Fruit fly (Drosophila melanogaster): ENCODE data around the gene Rh5.

Rh5 gene

dm6 chr2L:12027435-12027834, 19.5 kb downstream of the Rh5 start, which contains the start of gene dmGlut:
Gene dmGlut, plus strand, starts transcription at chr2L:12027438.
- TF ChIP-seq CG34367 (tag; optimal IDR thresholded peaks at IDR 0.05) (no peak), Snoo (tag; optimal IDR thresholded peaks at IDR 0.05) (no peak), CG9948 (tag; optimal IDR thresholded peaks at IDR 0.05) (no peak), CG32121 (GFP tag; IDR thresholded peaks at IDR 0.05) (no peak), CG13204 (GFP tag; optimal IDR thresholded peaks at IDR 0.05) (no peak), CG8159 (tag; optimal IDR thresholded peaks at IDR 0.05) (no peak), gl (tag; optimal IDR thresholded peaks at IDR 0.05) (no peak), rn (GFP tag; IDR thresholded peaks at IDR 0.05) (no peak), Ets98B (GFP tag; IDR thresholded peaks at IDR 0.05) (no peak)

dm6 chr2L:12028102-12028501, 20.1 kb downstream of the Rh5 start:
- TF ChIP-seq EcR (GFP tag; optimal IDR thresholded peaks at IDR 0.05) (no peak), CG34367 (tag; optimal IDR thresholded peaks at IDR 0.05) (no peak), CG14655 (GFP tag; optimal IDR thresholded peaks at IDR 0.05) (no peak), CG9948 (tag; optimal IDR thresholded peaks at IDR 0.05) (no peak), CG8301 (tag; optimal IDR thresholded peaks at IDR 0.05) (no peak), rn (GFP tag; IDR thresholded peaks at IDR 0.05) (no peak), CG10348 (GFP tag; IDR thresholded peaks at IDR 0.05) (no peak), CG13204 (GFP tag; optimal IDR thresholded peaks at IDR 0.05) (no peak), Ets98B (GFP tag; IDR thresholded peaks at IDR 0.05) (no peak)

dm6 chr2L:12028808-12029207, 20.9 kb downstream of the Rh5 start:
- TF ChIP-seq CG13204 (GFP tag; optimal IDR thresholded peaks at IDR 0.05) (no peak), EcR (GFP tag; optimal IDR thresholded peaks at IDR 0.05) (peak; percentile 58)

dm6 chr2L:12029594-12030197, 21.7 kb downstream of the Rh5 start:
- TF ChIP-seq CG10348 (GFP tag; IDR thresholded peaks at IDR 0.05), result no peak
- no peak for TF ChIP-seq Pif1B (GFP tag; optimal IDR thresholded peaks at IDR 0.05)
- no peak for TF ChIP-seq rn (GFP tag; IDR thresholded peaks at IDR 0.05)
- TF ChIP-seq CG9948 (tag; optimal IDR thresholded peaks at IDR 0.05), result no peak
- TF ChIP-seq CG32121 (GFP tag; IDR thresholded peaks at IDR 0.05), result no peak
- no peak for TF ChIP-seq CG4496 (GFP tag; IDR thresholded peaks at IDR 0.05)
- TF ChIP-seq EcR (GFP tag; optimal IDR thresholded peaks at IDR 0.05), result no peak
- TF ChIP-seq CG13204 (GFP tag; optimal IDR thresholded peaks at IDR 0.05), result no peak
- TF ChIP-seq CG17806 (tag; optimal IDR thresholded peaks at IDR 0.05), result no peak

dm6 chr2L:12030552-12031131, 22.7 kb downstream of the Rh5 start:
- TF ChIP-seq Ets98B (GFP tag; IDR thresholded peaks at IDR 0.05) (no peak), CG14655 (GFP tag; optimal IDR thresholded peaks at IDR 0.05) (no peak), rn (GFP tag; IDR thresholded peaks at IDR 0.05) (no peak), CG12605 (GFP tag; IDR thresholded peaks at IDR 0.05) (no peak), CG4496 (GFP tag; IDR thresholded peaks at IDR 0.05) (no peak), D1 (tag; optimal IDR thresholded peaks at IDR 0.05) (no peak), Snoo (tag; optimal IDR thresholded peaks at IDR 0.05) (no peak), CG10348 (GFP tag; IDR thresholded peaks at IDR 0.05) (no peak), EcR (GFP tag; optimal IDR thresholded peaks at IDR 0.05) (no peak), CG8301 (tag; optimal IDR thresholded peaks at IDR 0.05) (no peak), CG13204 (GFP tag; optimal IDR thresholded peaks at IDR 0.05) (no peak), CG8159 (tag; optimal IDR thresholded peaks at IDR 0.05) (no peak), CG9948 (tag; optimal IDR thresholded peaks at IDR 0.05) (no peak), Pif1B (GFP tag; optimal IDR thresholded peaks at IDR 0.05) (no peak)

dm6 chr2L:12033890-12034289, 25.9 kb downstream of the Rh5 start, which contains the start of gene CG18788:
Gene CG18788, plus strand, starts transcription at chr2L:12034190.
- TF ChIP-seq Snoo (tag; optimal IDR thresholded peaks at IDR 0.05) (no peak), CG13204 (GFP tag; optimal IDR thresholded peaks at IDR 0.05) (no peak), CG17806 (tag; optimal IDR thresholded peaks at IDR 0.05) (no peak), CG4496 (GFP tag; IDR thresholded peaks at IDR 0.05) (no peak), CG9948 (tag; optimal IDR thresholded peaks at IDR 0.05) (no peak), gl (tag; optimal IDR thresholded peaks at IDR 0.05) (no peak), Ets98B (GFP tag; IDR thresholded peaks at IDR 0.05) (no peak), fd96Ca (GFP tag; IDR thresholded peaks at IDR 0.05) (no peak)

dm6 chr2L:12038177-12038581, 30.2 kb downstream of the Rh5 start, which contains the start of gene Tom70:
Gene Tom70, minus strand, starts transcription at chr2L:12038511.
- TF ChIP-seq CG9948 (tag; optimal IDR thresholded peaks at IDR 0.05), result no peak
- no peak for TF ChIP-seq gl (tag; optimal IDR thresholded peaks at IDR 0.05)

- TF ChIP-seq CG12605 (GFP tag; IDR thresholded peaks at IDR 0.05), result no peak
- no peak for TF ChIP-seq D1 (tag; optimal IDR thresholded peaks at IDR 0.05)
- no peak for TF ChIP-seq CG9948 (tag; optimal IDR thresholded peaks at IDR 0.05)
- TF ChIP-seq CG32121 (GFP tag; IDR thresholded peaks at IDR 0.05), result no peak
- TF ChIP-seq CG4496 (GFP tag; IDR thresholded peaks at IDR 0.05), result no peak
- no peak for TF ChIP-seq CG10348 (GFP tag; IDR thresholded peaks at IDR 0.05)
- no peak for TF ChIP-seq CG13204 (GFP tag; optimal IDR thresholded peaks at IDR 0.05)
- TF ChIP-seq EcR (GFP tag; optimal IDR thresholded peaks at IDR 0.05), result no peak
- no peak for TF ChIP-seq CG8301 (tag; optimal IDR thresholded peaks at IDR 0.05)
- TF ChIP-seq Snoo (tag; optimal IDR thresholded peaks at IDR 0.05), result no peak
- TF ChIP-seq Ets98B (GFP tag; IDR thresholded peaks at IDR 0.05), result no peak
- no peak for TF ChIP-seq Pif1A (GFP tag; optimal IDR thresholded peaks at IDR 0.05)
- TF ChIP-seq gl (tag; optimal IDR thresholded peaks at IDR 0.05), result no peak
- no peak for TF ChIP-seq CG34367 (tag; optimal IDR thresholded peaks at IDR 0.05)
- no peak for TF ChIP-seq CG15710 (tag; optimal IDR thresholded peaks at IDR 0.05)
- TF ChIP-seq CG14655 (GFP tag; optimal IDR thresholded peaks at IDR 0.05), result no peak
- no peak for TF ChIP-seq fd96Ca (GFP tag; IDR thresholded peaks at IDR 0.05)
- TF ChIP-seq CG17806 (tag; optimal IDR thresholded peaks at IDR 0.05), result no peak
These were observed 32.6 kb downstream of the Rh5 start, which contains the start of gene CG6766 for dm6 chr2L:12040510-12040909. Gene CG6766, minus strand, starts transcription at chr2L:12040689.

Data from whole organism, pupa.